Worm (Caenorhabditis elegans) whole organism, mixed stage, embryonic: ENCODE measurements around the gene lmtr-3.

Source experiments
- flh-1 ChIP-seq: fragments of 200-800 bp; sonication (Bioruptor generic); optimal IDR thresholded peaks from 2 replicates; lab custom pipeline; 2018; ENCODE audit warnings: mild to moderate bottlenecking, missing genetic modification characterization, moderate library complexity, missing compliant biosample characterization
- lin-13 ChIP-seq: fragments of 150-350 bp; optimal IDR thresholded peaks from 2 replicates; lab custom pipeline; 2014; ENCODE audit warnings: missing biosample characterization, missing genetic modification characterization
- nhr-28 ChIP-seq: fragments of 150-350 bp; optimal IDR thresholded peaks from 2 replicates; lab custom pipeline; 2014; ENCODE audit warnings: missing biosample characterization, missing genetic modification characterization
- pha-4 ChIP-seq: fragments of 150-350 bp; optimal IDR thresholded peaks from 2 replicates; lab custom pipeline; 2018; ENCODE audit warnings: missing biosample characterization, missing genetic modification reagents, missing genetic modification characterization

ce11 chrV:11122466-11122865 is 1.5 kb upstream of the lmtr-3 start, which contains the start of gene mboa-2:
- TF ChIP-seq pha-4, result no peak
- TF ChIP-seq nhr-28 (tag; lab: Kevin White, UChicago), result no peak
- no peak for TF ChIP-seq lin-13 (tag; lab: Kevin White, UChicago)
- TF ChIP-seq flh-1 (GFP tag; lab: Kevin White, UChicago), result no peak
